Worm (Caenorhabditis elegans) whole organism, early embryonic: ENCODE results near the gene K08D8.7.

ENCODE experiments used
- B0310.2 ChIP-seq: sonication (generic microtip); optimal IDR thresholded peaks from 2 replicates; lab custom pipeline; 2016; ENCODE audit warnings: mild to moderate bottlenecking, missing genetic modification characterization, missing compliant biosample characterization
- ama-1 ChIP-seq: fragments of 150-350 bp; optimal IDR thresholded peaks from 2 replicates; lab custom pipeline; 2014
- ceh-13 ChIP-seq: fragments of 200-800 bp; sonication (Bioruptor generic); optimal IDR thresholded peaks from 2 replicates; lab custom pipeline; 2018; ENCODE audit warnings: mild to moderate bottlenecking, missing genetic modification characterization, missing compliant biosample characterization
- ceh-36 ChIP-seq: sonication (generic microtip); optimal IDR thresholded peaks from 2 replicates; lab custom pipeline; 2016; ENCODE audit warnings: missing genetic modification characterization, inconsistent platforms, missing compliant biosample characterization
- ets-7 ChIP-seq: sonication (generic microtip); optimal IDR thresholded peaks from 2 replicates; lab custom pipeline; 2016; ENCODE audit warnings: missing genotype, missing genetic modification characterization, missing compliant biosample characterization
- flt-1 ChIP-seq: fragments of 200-800 bp; sonication (Bioruptor generic); IDR thresholded peaks from 2 replicates; pipeline ENCODE4 v1.3.6; 2022; ENCODE audit warnings: missing genetic modification characterization, missing compliant biosample characterization
- hmbx-1 ChIP-seq: sonication (generic microtip); optimal IDR thresholded peaks from 2 replicates; lab custom pipeline; 2016; ENCODE audit warnings: mild to moderate bottlenecking, missing genetic modification characterization, missing compliant biosample characterization
- hmg-4 ChIP-seq: fragments of 200-800 bp; sonication (Bioruptor generic); optimal IDR thresholded peaks from 2 replicates; lab custom pipeline; 2018; ENCODE audit warnings: mild to moderate bottlenecking, missing genetic modification characterization, missing compliant biosample characterization
- hnd-1 ChIP-seq: sonication (generic microtip); optimal IDR thresholded peaks from 2 replicates; lab custom pipeline; 2016; ENCODE audit warnings: missing genetic modification characterization, missing compliant biosample characterization
- pes-1 ChIP-seq: fragments of 200-800 bp; sonication (Bioruptor generic); IDR thresholded peaks from 2 replicates; pipeline ENCODE4 v1.3.6; 2022; ENCODE audit warnings: missing genetic modification reagents, missing genetic modification characterization, missing compliant biosample characterization
- scrt-1 ChIP-seq: fragments of 200-800 bp; sonication (Bioruptor generic); IDR thresholded peaks from 2 replicates; pipeline ENCODE4 v1.3.6; 2022; ENCODE audit warnings: missing genetic modification characterization, missing compliant biosample characterization
- tbx-11 ChIP-seq: fragments of 200-800 bp; sonication (Bioruptor generic); IDR thresholded peaks from 2 replicates; pipeline ENCODE4 v1.3.6; 2022; ENCODE audit warnings: missing genetic modification characterization, missing compliant biosample characterization
- tbx-37 ChIP-seq: fragments of 200-800 bp; sonication (Bioruptor generic); conservative IDR thresholded peaks from 2 replicates; pipeline ENCODE4 v1.3.6; 2022; ENCODE audit warnings: missing genetic modification reagents, missing genetic modification characterization, missing compliant biosample characterization
- tra-4 ChIP-seq: sonication (generic microtip); optimal IDR thresholded peaks from 2 replicates; lab custom pipeline; 2017; ENCODE audit warnings: missing genetic modification characterization, missing compliant biosample characterization

ce11 chrIV:12871445-12871947, 25.1 kb upstream of the K08D8.7 start, which contains the start of gene clec-187:
- no peak for TF ChIP-seq pes-1 (GFP tag; lab: Robert Waterston, UW)
- TF ChIP-seq hmg-4 (GFP tag; lab: Kevin White, UChicago): no peak
- no peak for TF ChIP-seq flt-1 (GFP tag; lab: Robert Waterston, UW)
- TF ChIP-seq ets-7: no peak
- TF ChIP-seq ceh-13 (GFP tag; lab: Kevin White, UChicago): no peak
- no peak for TF ChIP-seq scrt-1 (GFP tag; lab: Robert Waterston, UW)
- no peak for TF ChIP-seq hmbx-1 (tag; lab: Kevin White, UChicago)
- TF ChIP-seq ceh-36 (tag; lab: Kevin White, UChicago): no peak
- no peak for TF ChIP-seq hnd-1
- TF ChIP-seq tra-4: no peak
- no peak for TF ChIP-seq tbx-11 (GFP tag; lab: Robert Waterston, UW)
- no peak for TF ChIP-seq ama-1
- no peak for TF ChIP-seq tbx-37 (GFP tag; lab: Robert Waterston, UW)
- TF ChIP-seq B0310.2 (tag; lab: Kevin White, UChicago): no peak
